Worm (Caenorhabditis elegans) whole organism, young adult: ENCODE results near the gene C14C10.2.

Experiments
- B0019.2 ChIP-seq: fragments of 200-800 bp; sonication (Bioruptor generic); conservative IDR thresholded peaks from 2 replicates; pipeline ENCODE4 v1.3.6; 2022; ENCODE audit warnings: missing genetic modification reagents, missing genetic modification characterization, missing compliant biosample characterization
- B0336.3 ChIP-seq: fragments of 200-800 bp; sonication (Bioruptor generic); IDR thresholded peaks from 2 replicates; pipeline ENCODE4 v1.3.6; 2022; ENCODE audit warnings: missing genetic modification characterization, missing compliant biosample characterization
- C06A6.2 ChIP-seq: fragments of 200-800 bp; sonication (Bioruptor generic); conservative IDR thresholded peaks from 2 replicates; pipeline ENCODE4 v1.3.6; 2022; ENCODE audit warnings: missing genetic modification characterization, missing compliant biosample characterization
- F57C9.4 ChIP-seq: sonication (generic microtip); optimal IDR thresholded peaks from 2 replicates; lab custom pipeline; 2017; ENCODE audit warnings: mild to moderate bottlenecking, missing genetic modification characterization, missing compliant biosample characterization
- K11D2.4 ChIP-seq: fragments of 200-800 bp; sonication (Bioruptor generic); IDR thresholded peaks from 2 replicates; pipeline ENCODE4 v1.3.6; 2022; ENCODE audit warnings: missing genetic modification reagents, missing genetic modification characterization, missing compliant biosample characterization
- K12H6.12 ChIP-seq: fragments of 200-800 bp; sonication (Bioruptor generic); optimal IDR thresholded peaks from 2 replicates; lab custom pipeline; 2018; ENCODE audit warnings: mild to moderate bottlenecking, missing genetic modification characterization, missing compliant biosample characterization
- T07F8.4 ChIP-seq: sonication (generic microtip); optimal IDR thresholded peaks from 2 replicates; lab custom pipeline; 2016; ENCODE audit warnings: mild to moderate bottlenecking, missing genetic modification characterization, moderate library complexity, missing compliant biosample characterization
- ZK185.1 ChIP-seq: sonication (generic microtip); optimal IDR thresholded peaks from 2 replicates; lab custom pipeline; 2016; ENCODE audit warnings: mild to moderate bottlenecking, missing genetic modification characterization, missing compliant biosample characterization; ENCODE audit not compliant: poor library complexity, severe bottlenecking
- akir-1 ChIP-seq: fragments of 200-800 bp; sonication (Bioruptor generic); optimal IDR thresholded peaks from 2 replicates; lab custom pipeline; 2018; ENCODE audit warnings: mild to moderate bottlenecking, missing genetic modification characterization, moderate library complexity, missing compliant biosample characterization
- atf-7 ChIP-seq: sonication (generic microtip); optimal IDR thresholded peaks from 2 replicates; lab custom pipeline; 2017; ENCODE audit warnings: mild to moderate bottlenecking, missing genetic modification characterization, missing compliant biosample characterization
- attf-5 ChIP-seq: fragments of 200-800 bp; sonication (Bioruptor generic); optimal IDR thresholded peaks from 2 replicates; lab custom pipeline; 2018; ENCODE audit warnings: mild to moderate bottlenecking, missing genetic modification characterization, missing compliant biosample characterization
- bed-1 ChIP-seq: fragments of 200-800 bp; sonication (Bioruptor generic); IDR thresholded peaks from 2 replicates; pipeline ENCODE4 v1.3.6; 2022; ENCODE audit warnings: missing genetic modification reagents, missing genetic modification characterization, missing compliant biosample characterization
- cebp-1 ChIP-seq, 2 experiments: fragments of 200-800 bp in 1 of 2; sonication (Bioruptor generic) in 1 of 2; sonication (generic microtip) in 1 of 2; IDR thresholded peaks in 1 of 2; optimal IDR thresholded peaks in 1 of 2; 2 replicates each; pipeline versions ENCODE4 v1.3.6 to Lab custom; 2017 to 2022; ENCODE audit warnings: missing compliant biosample characterization in 2 of 2, missing genetic modification characterization in 2 of 2, mild to moderate bottlenecking in 1 of 2, missing genetic modification reagents in 1 of 2, moderate library complexity in 1 of 2
- ceh-40 ChIP-seq: fragments of 200-800 bp; sonication (Bioruptor generic); IDR thresholded peaks from 2 replicates; pipeline ENCODE4 v1.3.6; 2022; ENCODE audit warnings: missing genetic modification characterization, missing compliant biosample characterization
- chd-7 ChIP-seq: sonication (generic microtip); optimal IDR thresholded peaks from 2 replicates; lab custom pipeline; 2016; ENCODE audit warnings: mild to moderate bottlenecking, missing genetic modification characterization, moderate library complexity, missing compliant biosample characterization
- dox-1 ChIP-seq: fragments of 200-800 bp; sonication (Bioruptor generic); IDR thresholded peaks from 2 replicates; pipeline ENCODE4 v1.3.6; 2022; ENCODE audit warnings: missing genetic modification reagents, missing genetic modification characterization, missing compliant biosample characterization
- dpl-1 ChIP-seq: fragments of 150-350 bp; optimal IDR thresholded peaks from 2 replicates; lab custom pipeline; 2014; ENCODE audit warnings: missing biosample characterization, missing genetic modification reagents, missing genetic modification characterization
- egl-18 ChIP-seq: fragments of 200-800 bp; sonication (Bioruptor generic); IDR thresholded peaks from 2 replicates; pipeline ENCODE4 v1.3.6; 2022; ENCODE audit warnings: missing genetic modification reagents, missing genetic modification characterization, missing compliant biosample characterization
- ekl-4 ChIP-seq: fragments of 200-800 bp; sonication (Bioruptor generic); IDR thresholded peaks from 2 replicates; pipeline ENCODE4 v1.3.6; 2022; ENCODE audit warnings: missing genetic modification reagents, missing genetic modification characterization, missing compliant biosample characterization
- hmg-1.2 ChIP-seq: fragments of 200-800 bp; sonication (Bioruptor generic); IDR thresholded peaks from 2 replicates; pipeline ENCODE4 v1.3.6; 2022; ENCODE audit warnings: missing genetic modification reagents, missing genetic modification characterization, missing compliant biosample characterization
- hmg-20 ChIP-seq: fragments of 200-800 bp; sonication (Bioruptor generic); IDR thresholded peaks from 2 replicates; pipeline ENCODE4 v1.3.6; 2022; ENCODE audit warnings: missing genetic modification reagents, missing genetic modification characterization, missing compliant biosample characterization
- hsf-1 ChIP-seq: fragments of 200-800 bp; sonication (Bioruptor generic); IDR thresholded peaks from 2 replicates; pipeline ENCODE4 v1.3.6; 2022; ENCODE audit warnings: missing genetic modification reagents, missing genetic modification characterization, missing compliant biosample characterization
- lin-26 ChIP-seq: fragments of 200-800 bp; sonication (Bioruptor generic); IDR thresholded peaks from 2 replicates; pipeline ENCODE4 v1.3.6; 2022; ENCODE audit warnings: missing genetic modification reagents, missing genetic modification characterization, missing compliant biosample characterization
- lin-40 ChIP-seq: sonication (generic microtip); optimal IDR thresholded peaks from 2 replicates; lab custom pipeline; 2016; ENCODE audit warnings: missing genetic modification characterization, mild to moderate bottlenecking, missing compliant biosample characterization, missing genotype, missing genetic modification reagents
- lir-1 ChIP-seq: fragments of 200-800 bp; sonication (Bioruptor generic); conservative IDR thresholded peaks from 2 replicates; pipeline ENCODE4 v1.3.6; 2022; ENCODE audit warnings: missing genetic modification reagents, missing genetic modification characterization, missing compliant biosample characterization
- lsy-27 ChIP-seq: sonication (generic microtip); optimal IDR thresholded peaks from 2 replicates; lab custom pipeline; 2017; ENCODE audit warnings: missing genetic modification characterization, mild to moderate bottlenecking, missing compliant biosample characterization, antibody characterized with exemption, missing genotype, borderline replicate concordance; ENCODE audit not compliant: insufficient read depth
- madf-3 ChIP-seq: fragments of 200-800 bp; sonication (Bioruptor generic); IDR thresholded peaks from 2 replicates; pipeline ENCODE4 v1.3.6; 2022; ENCODE audit warnings: missing genetic modification reagents, missing genetic modification characterization, missing compliant biosample characterization
- nfyb-1 ChIP-seq: fragments of 200-800 bp; sonication (Bioruptor generic); IDR thresholded peaks from 2 replicates; pipeline ENCODE4 v1.3.6; 2022; ENCODE audit warnings: missing genetic modification reagents, missing genetic modification characterization, missing compliant biosample characterization
- nhr-80 ChIP-seq: sonication (generic microtip); optimal IDR thresholded peaks from 2 replicates; lab custom pipeline; 2016; ENCODE audit warnings: missing genetic modification characterization, missing compliant biosample characterization
- pbrm-1 ChIP-seq: fragments of 200-800 bp; sonication (Bioruptor generic); IDR thresholded peaks from 2 replicates; pipeline ENCODE4 v1.3.6; 2022; ENCODE audit warnings: missing genetic modification reagents, missing genetic modification characterization, missing compliant biosample characterization
- pha-4 ChIP-seq: fragments of 150-350 bp; sonication (generic microtip); optimal IDR thresholded peaks from 2 replicates; lab custom pipeline; 2014; ENCODE audit warnings: missing biosample characterization, missing genetic modification reagents, missing genetic modification characterization
- rcor-1 ChIP-seq: fragments of 200-800 bp; sonication (Bioruptor generic); IDR thresholded peaks from 2 replicates; pipeline ENCODE4 v1.3.6; 2022; ENCODE audit warnings: missing genetic modification reagents, missing genetic modification characterization, missing compliant biosample characterization
- somi-1 ChIP-seq: fragments of 200-800 bp; sonication (Bioruptor generic); optimal IDR thresholded peaks from 2 replicates; lab custom pipeline; 2018; ENCODE audit warnings: mild to moderate bottlenecking, missing genetic modification characterization, missing compliant biosample characterization
- tlf-1 ChIP-seq: fragments of 200-800 bp; sonication (Bioruptor generic); optimal IDR thresholded peaks from 2 replicates; lab custom pipeline; 2018; ENCODE audit warnings: mild to moderate bottlenecking, missing genetic modification characterization, missing compliant biosample characterization
- xnd-1 ChIP-seq: sonication (generic microtip); optimal IDR thresholded peaks from 2 replicates; lab custom pipeline; 2016; ENCODE audit warnings: missing genotype, missing genetic modification reagents, missing genetic modification characterization, missing compliant biosample characterization
- zim-3 ChIP-seq: sonication (generic microtip); optimal IDR thresholded peaks from 2 replicates; lab custom pipeline; 2017; ENCODE audit warnings: mild to moderate bottlenecking, missing genetic modification characterization, moderate library complexity, missing compliant biosample characterization
- ztf-22 ChIP-seq: fragments of 200-800 bp; sonication (Bioruptor generic); optimal IDR thresholded peaks from 2 replicates; lab custom pipeline; 2018; ENCODE audit warnings: mild to moderate bottlenecking, missing genetic modification characterization, moderate library complexity, missing compliant biosample characterization
- ztf-25 ChIP-seq: fragments of 200-800 bp; sonication (Bioruptor generic); IDR thresholded peaks from 2 replicates; pipeline ENCODE4 v1.3.6; 2022; ENCODE audit warnings: missing genetic modification reagents, missing genetic modification characterization, missing compliant biosample characterization
- ztf-26 ChIP-seq: sonication (generic microtip); optimal IDR thresholded peaks from 2 replicates; lab custom pipeline; 2017; ENCODE audit warnings: missing genetic modification characterization, missing compliant biosample characterization
- ztf-6 ChIP-seq: fragments of 200-800 bp; sonication (Bioruptor generic); IDR thresholded peaks from 2 replicates; pipeline ENCODE4 v1.3.6; 2022; ENCODE audit warnings: missing genetic modification reagents, missing genetic modification characterization, missing compliant biosample characterization

The C14C10.2 gene

DNA sequence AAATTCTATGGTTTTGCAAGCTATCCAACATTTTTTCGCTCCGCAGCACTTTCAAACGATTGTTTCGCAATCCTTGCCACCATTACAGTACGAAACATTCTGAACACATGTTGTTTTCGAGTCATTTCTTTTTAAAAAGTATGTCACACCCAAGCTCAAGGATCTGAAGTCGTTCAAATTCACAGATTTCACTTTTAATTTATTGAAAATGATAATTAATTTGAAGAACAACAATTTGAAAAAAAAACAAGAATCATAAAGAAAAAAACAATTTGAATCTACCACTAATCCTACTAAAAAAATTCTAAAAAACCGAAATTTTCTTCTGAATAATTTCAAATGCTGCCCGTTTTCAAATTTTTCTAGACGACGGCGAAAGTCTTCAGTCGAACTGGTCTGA lies at the start of gene C14C10.2:
TSS of gene C14C10.2 (minus strand) at position 101 of the 400 bp plus-strand sequence.
- TF ChIP-seq cebp-1 (GFP tag; IDR thresholded peaks at IDR 0.05; lab: Robert Waterston, UW) (no peak), cebp-1 (tag; optimal IDR thresholded peaks at IDR 0.05; lab: Kevin White, UChicago) (peak; percentile 2), tlf-1 (GFP tag; lab: Kevin White, UChicago) (no peak)

DNA sequence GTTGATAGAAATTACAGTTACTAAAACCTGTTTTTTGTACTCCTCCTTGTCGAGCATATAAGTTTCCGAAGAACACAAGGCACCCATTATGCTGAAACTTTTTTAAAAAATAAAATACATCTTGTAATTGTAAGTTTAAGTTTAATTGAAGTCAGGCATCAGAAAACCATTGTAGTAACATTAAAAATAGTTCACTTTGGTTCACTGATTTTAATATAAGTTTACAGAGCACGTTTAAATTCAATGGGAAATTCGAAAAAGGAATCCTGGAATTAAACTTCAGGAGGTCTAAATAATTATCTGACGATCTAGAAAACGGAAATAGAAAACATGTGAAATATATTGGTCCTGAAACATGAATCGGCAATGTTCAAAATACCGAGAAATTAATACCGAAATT lies 48.1 kb upstream of the C14C10.2 start, which contains the start of gene gpa-8:
TSS of gene gpa-8 (minus strand) at position 101 of the 400 bp plus-strand sequence.
- TF ChIP-seq pbrm-1 (no peak), ztf-25 (GFP tag; lab: Robert Waterston, UW) (no peak)

DNA sequence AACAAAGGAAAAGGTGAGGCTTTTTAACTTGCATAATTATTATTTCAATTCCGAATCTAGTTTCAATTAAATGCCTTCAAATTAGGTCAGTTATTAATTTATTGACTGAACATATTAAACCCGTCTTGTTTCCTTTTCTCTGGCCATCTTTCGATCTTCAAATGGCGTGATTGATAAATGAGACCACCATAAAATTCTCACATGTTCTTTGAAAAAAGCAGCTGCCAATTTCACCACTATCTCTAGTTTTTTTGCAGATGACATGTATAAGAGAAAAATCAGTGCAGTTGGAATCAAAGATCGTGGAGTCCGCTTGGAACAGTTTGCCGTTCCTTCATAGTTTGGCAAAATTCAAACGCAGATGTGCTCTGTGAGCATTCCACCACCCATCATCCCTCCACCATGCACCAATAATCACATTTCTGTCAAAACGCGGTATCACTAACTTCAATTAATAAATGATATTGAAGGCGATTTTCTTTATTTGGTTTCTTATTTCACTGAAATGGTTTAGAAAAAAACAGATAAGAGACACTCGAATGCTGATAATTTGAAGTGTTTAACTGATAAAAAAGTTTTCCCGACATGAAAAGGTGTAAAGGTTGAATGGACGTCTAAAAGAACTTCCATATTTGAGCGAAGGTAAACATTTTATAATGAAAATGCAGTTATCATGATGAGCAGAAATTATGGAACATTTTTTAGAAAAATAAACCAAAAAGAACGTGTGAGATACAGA lies 45.7 kb upstream of the C14C10.2 start:
- TF ChIP-seq atf-7 (tag; lab: Kevin White, UChicago) (peak; percentile 0), ztf-26 (tag; lab: Kevin White, UChicago) (no peak), chd-7 (tag; lab: Kevin White, UChicago) (no peak), lir-1 (no peak), B0019.2 (no peak), ztf-22 (GFP tag; lab: Kevin White, UChicago) (peak; percentile 31), ZK185.1 (tag; lab: Kevin White, UChicago) (peak; percentile 16), rcor-1 (GFP tag; lab: Robert Waterston, UW) (peak; percentile 14; the same call in 1 of the 2 replicates), xnd-1 (tag; lab: Kevin White, UChicago) (no peak), nhr-80 (tag; lab: Kevin White, UChicago) (peak; percentile 70), zim-3 (no peak), ceh-40 (GFP tag; lab: Robert Waterston, UW) (no peak)
- TF ChIP-seq, all 124 proteins: peak for 5

DNA sequence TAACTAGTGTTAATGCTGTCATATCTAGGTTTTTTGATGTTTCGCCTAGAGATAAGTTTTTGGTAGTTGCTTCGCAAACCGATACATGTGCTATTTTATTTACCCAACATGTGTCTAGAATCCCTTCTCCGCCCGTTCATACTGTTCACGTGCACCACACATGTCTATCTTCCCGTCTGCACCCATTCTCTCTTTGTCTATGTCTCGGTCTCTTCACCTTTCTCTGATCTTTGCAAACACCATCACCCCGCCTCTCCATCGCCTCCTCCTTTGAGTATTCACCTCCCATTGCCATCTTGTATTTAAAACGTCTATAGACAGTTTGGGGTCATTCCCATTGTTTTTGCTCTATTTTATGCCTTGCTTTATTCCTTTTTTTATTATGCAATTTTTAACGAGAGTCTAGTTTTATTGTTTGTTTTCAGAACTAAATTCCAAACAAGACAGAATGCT lies 45.0 kb upstream of the C14C10.2 start, which contains the start of gene F56H9.2:
TSS of gene F56H9.2 (plus strand) at position 426 of the 453 bp plus-strand sequence.
- TF ChIP-seq atf-7 (tag; lab: Kevin White, UChicago) (peak; percentile 60), nfyb-1 (GFP tag; lab: Robert Waterston, UW) (peak; percentile 73), ekl-4 (GFP tag; lab: Robert Waterston, UW) (peak; percentile 46; the same call in 1 of the 2 replicates), somi-1 (GFP tag; lab: Kevin White, UChicago) (peak; percentile 7), dpl-1 (GFP tag; lab: Kevin White, UChicago) (no peak), pha-4 (tag; lab: Kevin White, UChicago) (peak; percentile 39), hmg-1.2 (GFP tag; lab: Robert Waterston, UW) (peak; percentile 50; the same call in 1 of the 2 replicates), nhr-80 (tag; lab: Kevin White, UChicago) (peak; percentile 52), cebp-1 (GFP tag; IDR thresholded peaks at IDR 0.05; lab: Robert Waterston, UW) (no peak), cebp-1 (tag; optimal IDR thresholded peaks at IDR 0.05; lab: Kevin White, UChicago) (peak; percentile 64), lsy-27 (tag; lab: Kevin White, UChicago) (no peak), K12H6.12 (tag; lab: Kevin White, UChicago) (peak; percentile 67), hmg-20 (GFP tag; lab: Robert Waterston, UW) (no peak), hsf-1 (GFP tag; lab: Robert Waterston, UW) (peak; percentile 50; the same call in 1 of the 2 replicates), chd-7 (tag; lab: Kevin White, UChicago) (peak; percentile 68), egl-18 (GFP tag; lab: Robert Waterston, UW) (no peak), ztf-26 (tag; lab: Kevin White, UChicago) (peak; percentile 76), C06A6.2 (GFP tag; lab: Robert Waterston, UW) (peak; percentile 67; the same call in 1 of the 2 replicates), madf-3 (GFP tag; lab: Robert Waterston, UW) (no peak), bed-1 (GFP tag; lab: Robert Waterston, UW) (no peak), dox-1 (GFP tag; lab: Robert Waterston, UW) (no peak; the same call in 1 of the 2 replicates), T07F8.4 (tag; lab: Kevin White, UChicago) (no peak), lin-40 (tag; lab: Kevin White, UChicago) (peak; percentile 67), B0336.3 (peak; percentile 61), K11D2.4 (peak; percentile 39; the same call in 1 of the 2 replicates), attf-5 (peak; percentile 55), ztf-22 (GFP tag; lab: Kevin White, UChicago) (peak; percentile 73), F57C9.4 (no peak), lin-26 (no peak), akir-1 (no peak), ztf-6 (GFP tag; lab: Robert Waterston, UW) (no peak)
